Worm (Caenorhabditis elegans): ENCODE data around the gene F55G11.4.

ce11 chrIV:12997560-12997959 is 24.1 kb downstream of the F55G11.4 start:
- no peak for TF ChIP-seq med-1 (GFP tag; optimal IDR thresholded peaks at IDR 0.05; ENCODE audit: insufficient read depth)
- no peak for TF ChIP-seq ztf-23 (GFP tag; IDR thresholded peaks at IDR 0.05)
- no peak for TF ChIP-seq T22C8.4 (GFP tag; IDR thresholded peaks at IDR 0.05)
- TF ChIP-seq cog-1 (tag; optimal IDR thresholded peaks at IDR 0.05) = no peak
- no peak for TF ChIP-seq ztf-29 (GFP tag; IDR thresholded peaks at IDR 0.05)
- TF ChIP-seq klf-2 (GFP tag; conservative IDR thresholded peaks at IDR 0.05) = no peak
- TF ChIP-seq flt-1 (GFP tag; IDR thresholded peaks at IDR 0.05) = no peak
- no peak for TF ChIP-seq tab-1 (GFP tag; IDR thresholded peaks at IDR 0.05)

Measured in whole organism, midembryonic.